Worm (Caenorhabditis elegans) whole organism, midembryonic: ENCODE results near the gene C01G12.9.

Experiments used
- T22C8.4 ChIP-seq: fragments of 200-800 bp; sonication (Bioruptor generic); IDR thresholded peaks from 2 replicates; pipeline ENCODE4 v1.3.6; 2022; ENCODE audit warnings: missing genetic modification characterization, missing compliant biosample characterization
- flt-1 ChIP-seq: fragments of 200-800 bp; sonication (Bioruptor generic); IDR thresholded peaks from 2 replicates; pipeline ENCODE4 v1.3.6; 2022; ENCODE audit warnings: missing genetic modification characterization, missing compliant biosample characterization
- klf-2 ChIP-seq: fragments of 200-800 bp; sonication (Bioruptor generic); conservative IDR thresholded peaks from 2 replicates; pipeline ENCODE4 v1.3.6; 2022; ENCODE audit warnings: missing genetic modification reagents, missing genetic modification characterization, missing compliant biosample characterization
- ref-1 ChIP-seq: fragments of 200-800 bp; sonication (Bioruptor generic); conservative IDR thresholded peaks from 2 replicates; pipeline ENCODE4 v1.3.6; 2022; ENCODE audit warnings: missing genetic modification reagents, missing genetic modification characterization, missing compliant biosample characterization
- ztf-23 ChIP-seq: fragments of 200-800 bp; sonication (Bioruptor generic); IDR thresholded peaks from 2 replicates; pipeline ENCODE4 v1.3.6; 2022; ENCODE audit warnings: missing genetic modification reagents, missing genetic modification characterization, missing compliant biosample characterization
- ztf-29 ChIP-seq: fragments of 200-800 bp; sonication (Bioruptor generic); IDR thresholded peaks from 2 replicates; pipeline ENCODE4 v1.3.6; 2022; ENCODE audit warnings: missing genetic modification reagents, missing genetic modification characterization, missing compliant biosample characterization

DNA sequence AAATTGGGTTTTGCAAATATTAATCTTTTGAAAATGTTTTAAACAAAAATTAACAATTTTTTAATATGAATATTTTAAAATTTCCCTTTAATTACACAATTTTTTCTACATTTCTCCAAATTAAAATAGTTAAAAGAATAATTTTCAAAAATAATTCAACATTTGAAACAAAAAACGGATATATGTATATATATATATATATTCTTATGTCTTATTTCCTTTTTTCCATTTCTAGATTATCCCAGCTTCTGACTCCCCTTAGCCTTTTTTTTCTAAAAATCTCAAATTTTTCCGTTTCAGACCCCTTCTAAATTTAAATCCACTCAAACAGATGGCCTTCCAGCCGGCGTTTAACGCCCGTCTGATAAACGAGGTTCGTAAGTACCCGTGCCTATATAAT lies 5.5 kb upstream of the C01G12.9 start, which contains the start of gene madf-5:
- no peak for TF ChIP-seq klf-2 (GFP tag; lab: Robert Waterston, UW)
- no peak for TF ChIP-seq ref-1 (GFP tag; lab: Robert Waterston, UW)
- TF ChIP-seq ztf-23: no peak
- TF ChIP-seq flt-1 (GFP tag; lab: Robert Waterston, UW): no peak
- TF ChIP-seq ztf-29: no peak
- TF ChIP-seq T22C8.4: no peak
